Worm (Caenorhabditis elegans) whole organism, L3 larva: ENCODE measurements around the gene W02B12.12.

Experiments used
- ceh-28 ChIP-seq: fragments of 150-350 bp; optimal IDR thresholded peaks from 2 replicates; lab custom pipeline; 2014; ENCODE audit warnings: missing biosample characterization, missing genetic modification reagents, missing genetic modification characterization
- egl-27 ChIP-seq: sonication (generic microtip); optimal IDR thresholded peaks from 4 replicates; lab custom pipeline; 2017; ENCODE audit warnings: missing biosample characterization, missing genetic modification reagents, missing genetic modification characterization
- elt-2 ChIP-seq: sonication (generic microtip); optimal IDR thresholded peaks from 2 replicates; lab custom pipeline; 2016; ENCODE audit warnings: missing genetic modification reagents, mild to moderate bottlenecking, missing genetic modification characterization, missing compliant biosample characterization
- elt-3 ChIP-seq, 3 experiments: fragments of 150-350 bp in 1 of 3; sonication (generic microtip) in 2 of 3; optimal IDR thresholded peaks; 2 replicates in 2 of 3; 4 replicates in 1 of 3; lab custom pipeline; 2014 to 2017; ENCODE audit warnings: missing biosample characterization in 3 of 3, missing genetic modification characterization in 3 of 3
- hmg-11 ChIP-seq: sonication (generic microtip); optimal IDR thresholded peaks from 2 replicates; lab custom pipeline; 2016; ENCODE audit warnings: missing genetic modification characterization, missing compliant biosample characterization
- jun-1 ChIP-seq: fragments of 150-350 bp; optimal IDR thresholded peaks from 2 replicates; lab custom pipeline; 2014; ENCODE audit warnings: missing biosample characterization, missing genetic modification reagents, missing genetic modification characterization
- lsy-12 ChIP-seq: sonication (generic microtip); optimal IDR thresholded peaks from 2 replicates; lab custom pipeline; 2016; ENCODE audit warnings: mild to moderate bottlenecking, missing genetic modification characterization, missing compliant biosample characterization
- mdl-1 ChIP-seq: fragments of 150-350 bp; optimal IDR thresholded peaks from 2 replicates; lab custom pipeline; 2014; ENCODE audit warnings: missing biosample characterization, missing genetic modification characterization
- nhr-28 ChIP-seq: fragments of 150-350 bp; optimal IDR thresholded peaks from 2 replicates; lab custom pipeline; 2014; ENCODE audit warnings: missing biosample characterization, missing genetic modification characterization
- nhr-67 ChIP-seq: fragments of 150-350 bp; optimal IDR thresholded peaks from 2 replicates; lab custom pipeline; 2014; ENCODE audit warnings: missing biosample characterization, missing genetic modification characterization
- pqm-1 ChIP-seq: fragments of 150-350 bp; optimal IDR thresholded peaks from 2 replicates; lab custom pipeline; 2017; ENCODE audit warnings: missing biosample characterization, missing genetic modification characterization, inconsistent platforms
- skn-1 ChIP-seq: fragments of 150-350 bp; optimal IDR thresholded peaks from 2 replicates; lab custom pipeline; 2014; ENCODE audit warnings: missing biosample characterization, missing genetic modification characterization
- unc-62 ChIP-seq: fragments of 150-350 bp; sonication (generic microtip); optimal IDR thresholded peaks from 4 replicates; lab custom pipeline; 2014; ENCODE audit warnings: missing biosample characterization, missing genetic modification reagents, missing genetic modification characterization
- ztf-11 ChIP-seq: fragments of 150-350 bp; optimal IDR thresholded peaks from 2 replicates; lab custom pipeline; 2014; ENCODE audit warnings: missing biosample characterization, missing genetic modification characterization

Gene W02B12.12

DNA sequence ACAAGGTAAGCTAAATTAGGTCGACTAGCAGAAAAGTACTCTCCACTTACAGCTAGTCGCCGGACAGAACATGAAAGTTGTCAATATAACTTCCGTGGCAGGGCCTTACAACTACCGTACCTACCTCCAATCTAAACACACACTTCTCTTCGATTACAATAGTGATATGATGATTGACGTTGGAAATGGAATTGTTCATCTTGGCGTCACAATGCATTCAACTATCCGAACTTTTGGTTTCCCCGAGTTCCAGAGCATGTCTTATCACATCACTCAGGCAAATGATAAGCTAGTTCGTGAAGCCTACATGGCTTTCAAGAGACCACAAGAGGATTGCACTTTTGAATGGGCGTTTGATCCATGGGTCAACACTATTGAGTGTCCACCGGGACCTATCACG is 51.7 kb downstream of the W02B12.12 start:
- no peak for TF ChIP-seq jun-1 (tag; lab: Kevin White, UChicago)
- no peak for TF ChIP-seq nhr-28
- no peak for TF ChIP-seq hmg-11
- no peak for TF ChIP-seq mdl-1
- TF ChIP-seq lsy-12 (tag; lab: Kevin White, UChicago): no peak
- no peak for TF ChIP-seq ceh-28 (tag; lab: Kevin White, UChicago)
- no peak for TF ChIP-seq elt-3 (tag; optimal IDR thresholded peaks at IDR 0.05; lab: Kevin White, UChicago)
- TF ChIP-seq ztf-11: no peak
- no peak for TF ChIP-seq unc-62
- TF ChIP-seq egl-27 (tag; lab: Kevin White, UChicago): no peak
- no peak for TF ChIP-seq nhr-67 (tag; lab: Kevin White, UChicago)
- peak; percentile 56 for TF ChIP-seq elt-2 (tag; lab: Kevin White, UChicago)
- TF ChIP-seq pqm-1 (tag; lab: Kevin White, UChicago): peak; percentile 1
- no peak for TF ChIP-seq skn-1 (tag; lab: Kevin White, UChicago)
- TF ChIP-seq, all 47 proteins: peak for 2
